Fruit fly (Drosophila melanogaster): ENCODE measurements around the gene CG10973.
A peak's percentile ranks its signal among the peaks of the same experiment; 100 is the strongest.

CG10973 gene

DNA sequence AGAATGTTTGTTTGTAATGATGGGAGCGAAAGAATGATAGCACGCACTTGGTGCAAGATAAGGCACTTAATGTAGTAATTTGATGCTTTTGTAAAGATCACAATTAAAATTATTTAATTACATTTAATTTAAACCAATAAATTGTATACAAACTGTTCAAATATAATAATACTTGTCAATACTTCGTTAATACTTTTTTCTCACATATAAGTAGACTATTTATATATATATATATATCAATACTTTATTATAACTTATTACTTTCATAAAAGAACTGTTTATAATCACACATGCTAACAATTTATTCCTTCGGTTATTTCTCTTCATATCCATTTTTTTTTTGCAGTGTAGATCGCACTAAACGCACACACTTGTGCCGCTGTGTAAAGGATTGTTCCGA is 37.0 kb downstream of the CG10973 start (continued):
- TF ChIP-seq CG9437 (GFP tag; optimal IDR thresholded peaks at IDR 0.05): peak; percentile 11

DNA sequence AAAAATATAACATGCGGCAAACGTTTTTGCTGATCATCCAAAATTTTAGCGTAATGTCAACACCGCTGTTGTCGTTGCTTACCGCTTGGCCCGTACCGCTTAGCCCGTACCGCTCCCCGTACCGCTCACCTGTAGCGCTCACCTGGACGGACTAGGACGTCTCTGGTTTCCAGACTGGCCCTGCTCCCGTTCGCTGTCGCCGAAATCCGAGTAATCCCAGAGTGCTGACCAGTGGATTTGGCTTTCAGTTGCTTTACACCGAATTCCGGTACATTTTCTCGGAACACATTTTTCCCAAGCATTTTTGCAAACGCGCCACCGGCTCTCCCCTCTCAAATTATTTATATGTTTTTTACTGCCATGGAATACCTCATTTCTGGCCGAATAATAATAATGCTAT is 37.9 kb downstream of the CG10973 start:
- TF ChIP-seq dan (GFP tag; IDR thresholded peaks at IDR 0.05) (no peak), ato (GFP tag; IDR thresholded peaks at IDR 0.05; ENCODE audit: partially characterized antibody) (no peak), lov (optimal IDR thresholded peaks at IDR 0.05) (no peak), lov (GFP tag; IDR thresholded peaks at IDR 0.05) (0 out of 3 replicates have a peak, but pooled peaks have one; percentile 27), Fer2 (tag; optimal IDR thresholded peaks at IDR 0.05) (no peak), vvl (GFP tag; IDR thresholded peaks at IDR 0.05) (no peak), CG2129 (GFP tag; IDR thresholded peaks at IDR 0.05; ENCODE audit: partially characterized antibody) (no peak), CG7372 (GFP tag; IDR thresholded peaks at IDR 0.05) (no peak)

DNA sequence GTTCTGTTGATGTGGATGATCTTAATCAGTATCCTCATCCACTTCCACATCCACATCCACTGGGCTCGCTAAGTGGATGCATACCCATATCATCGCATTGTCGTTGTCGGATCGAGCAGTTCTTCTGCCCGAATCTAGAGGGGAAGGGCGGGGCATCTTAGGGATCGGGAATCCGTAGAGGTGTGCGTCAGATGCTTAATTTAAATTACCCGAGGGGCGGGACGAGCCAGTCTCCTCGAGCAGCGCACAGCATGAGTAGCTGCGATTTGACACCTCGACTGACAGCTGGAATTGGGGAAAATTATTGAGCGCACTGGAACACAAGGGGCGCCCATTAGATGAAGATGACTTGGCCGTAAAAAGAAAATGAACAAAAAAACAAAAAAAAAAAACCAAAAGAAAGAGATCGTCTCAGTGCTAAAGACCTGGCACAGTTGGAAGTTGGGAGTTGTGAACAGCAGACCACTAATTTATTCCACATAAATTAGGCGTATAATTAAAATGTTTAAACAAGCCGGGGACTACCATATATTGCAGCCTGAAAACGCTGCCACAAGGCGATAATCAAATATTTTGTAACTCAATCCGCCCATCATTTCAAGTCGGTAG is 39.9 kb downstream of the CG10973 start:
- TF ChIP-seq sens (GFP tag) (peak; percentile 63), bbx (GFP tag; IDR thresholded peaks at IDR 0.05; ENCODE audit: partially characterized antibody) (peak; percentile 17; the same call in 1 of the 2 replicates), CG7745 (tag; optimal IDR thresholded peaks at IDR 0.05) (peak; percentile 85), CG17328 (GFP tag; IDR thresholded peaks at IDR 0.05) (no peak), pros (GFP tag; optimal IDR thresholded peaks at IDR 0.05) (peak; percentile 29), odd (GFP tag; optimal IDR thresholded peaks at IDR 0.05) (peak; percentile 45), CG6765 (GFP tag; optimal IDR thresholded peaks at IDR 0.05) (no peak), knrl (GFP tag; IDR thresholded peaks at IDR 0.05; ENCODE audit: partially characterized antibody) (no peak), sqz (GFP tag; optimal IDR thresholded peaks at IDR 0.05) (peak; percentile 54), CG13424 (tag; optimal IDR thresholded peaks at IDR 0.05) (no peak), az2 (GFP tag; optimal IDR thresholded peaks at IDR 0.05) (no peak), HLH3B (GFP tag; IDR thresholded peaks at IDR 0.05) (no peak), B-H1 (GFP tag; IDR thresholded peaks at IDR 0.05) (no peak), crol (GFP tag; IDR thresholded peaks at IDR 0.05) (peak; percentile 80), Dref (GFP tag; IDR thresholded peaks at IDR 0.05) (no peak), twi (tag; optimal IDR thresholded peaks at IDR 0.05) (peak; percentile 5), vvl (GFP tag; IDR thresholded peaks at IDR 0.05) (peak; percentile 66), CG5953 (GFP tag; IDR thresholded peaks at IDR 0.05) (no peak), sd (tag; optimal IDR thresholded peaks at IDR 0.05) (peak; percentile 26), abd-A (tag; optimal IDR thresholded peaks at IDR 0.05) (peak; percentile 84), grn (GFP tag; optimal IDR thresholded peaks at IDR 0.05) (peak; percentile 88), CG12071 (GFP tag; optimal IDR thresholded peaks at IDR 0.05) (no peak), danr (GFP tag; IDR thresholded peaks at IDR 0.05) (no peak), CG11456 (GFP tag; IDR thresholded peaks at IDR 0.05) (0 out of 3 replicates have a peak, but pooled peaks have one; percentile 5), Med (GFP tag) (peak; percentile 20), CG1024 (GFP tag; IDR thresholded peaks at IDR 0.05) (no peak), tx (GFP tag; optimal IDR thresholded peaks at IDR 0.05) (no peak), kni (GFP tag; optimal IDR thresholded peaks at IDR 0.05) (peak; percentile 85), esg (GFP tag; conservative IDR thresholded peaks at IDR 0.05) (no peak), z (GFP tag; IDR thresholded peaks at IDR 0.05) (peak; percentile 39; the same call in 1 of the 3 replicates), CG4424 (GFP tag; optimal IDR thresholded peaks at IDR 0.05) (no peak), Deaf1 (tag; optimal IDR thresholded peaks at IDR 0.05) (peak; percentile 29), CG2199 (GFP tag; IDR thresholded peaks at IDR 0.05) (peak; percentile 88), Asciz (GFP tag; optimal IDR thresholded peaks at IDR 0.05) (no peak), tgo (GFP tag; IDR thresholded peaks at IDR 0.05) (no peak), CG31365 (tag; optimal IDR thresholded peaks at IDR 0.05) (no peak), mam (GFP tag; optimal IDR thresholded peaks at IDR 0.05) (no peak), H2.0 (GFP tag; IDR thresholded peaks at IDR 0.05) (0 out of 2 replicates have a peak, but pooled peaks have one; percentile 15)

All from whole organism, embryonic.